Worm (Caenorhabditis elegans) whole organism, early embryonic: ENCODE results near the gene cdc-42.

ENCODE experiments used
- ama-1 ChIP-seq: fragments of 150-350 bp; optimal IDR thresholded peaks from 2 replicates; lab custom pipeline; 2014
- ceh-13 ChIP-seq: fragments of 200-800 bp; sonication (Bioruptor generic); optimal IDR thresholded peaks from 2 replicates; lab custom pipeline; 2018; ENCODE audit warnings: mild to moderate bottlenecking, missing genetic modification characterization, missing compliant biosample characterization
- flt-1 ChIP-seq: fragments of 200-800 bp; sonication (Bioruptor generic); IDR thresholded peaks from 2 replicates; pipeline ENCODE4 v1.3.6; 2022; ENCODE audit warnings: missing genetic modification characterization, missing compliant biosample characterization
- hnd-1 ChIP-seq: sonication (generic microtip); optimal IDR thresholded peaks from 2 replicates; lab custom pipeline; 2016; ENCODE audit warnings: missing genetic modification characterization, missing compliant biosample characterization
- pes-1 ChIP-seq: fragments of 200-800 bp; sonication (Bioruptor generic); IDR thresholded peaks from 2 replicates; pipeline ENCODE4 v1.3.6; 2022; ENCODE audit warnings: missing genetic modification reagents, missing genetic modification characterization, missing compliant biosample characterization
- sea-1 ChIP-seq: fragments of 200-800 bp; sonication (Bioruptor generic); conservative IDR thresholded peaks from 2 replicates; pipeline ENCODE4 v1.3.6; 2022; ENCODE audit warnings: missing genetic modification characterization, missing compliant biosample characterization
- tbx-11 ChIP-seq: fragments of 200-800 bp; sonication (Bioruptor generic); IDR thresholded peaks from 2 replicates; pipeline ENCODE4 v1.3.6; 2022; ENCODE audit warnings: missing genetic modification characterization, missing compliant biosample characterization
- tbx-37 ChIP-seq: fragments of 200-800 bp; sonication (Bioruptor generic); conservative IDR thresholded peaks from 2 replicates; pipeline ENCODE4 v1.3.6; 2022; ENCODE audit warnings: missing genetic modification reagents, missing genetic modification characterization, missing compliant biosample characterization

DNA sequence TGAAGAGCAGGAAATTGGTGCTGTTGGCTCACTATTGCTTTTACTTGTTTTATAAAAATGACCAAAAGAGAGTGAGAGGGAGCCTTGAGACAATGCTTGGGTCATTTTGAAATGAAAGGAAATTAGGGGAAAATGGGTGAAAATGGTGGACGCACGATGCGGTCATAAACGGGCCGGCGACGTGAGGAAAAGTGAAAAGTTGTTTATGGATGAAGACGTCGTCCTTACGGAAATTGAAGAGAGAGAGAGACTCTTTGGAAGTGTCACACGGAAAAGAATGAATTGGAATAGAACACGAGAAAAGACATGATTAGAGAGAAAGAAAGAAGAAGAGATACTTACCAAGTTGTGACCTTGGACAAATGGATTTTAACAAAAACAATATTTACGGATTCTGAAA is 5.3 kb downstream of the cdc-42 start:
- TF ChIP-seq hnd-1 (tag; lab: Kevin White, UChicago) = no peak
- no peak for TF ChIP-seq tbx-11 (GFP tag; lab: Robert Waterston, UW)
- TF ChIP-seq ama-1 (lab: Kevin White, UChicago) = no peak
- no peak for TF ChIP-seq pes-1
- TF ChIP-seq ceh-13 = no peak
- no peak for TF ChIP-seq flt-1 (GFP tag; lab: Robert Waterston, UW)
- no peak for TF ChIP-seq tbx-37 (GFP tag; lab: Robert Waterston, UW)
- TF ChIP-seq sea-1 (GFP tag; lab: Robert Waterston, UW) = no peak
